Fruit fly (Drosophila melanogaster): ENCODE measurements around the gene Nmt.

Nmt gene

DNA sequence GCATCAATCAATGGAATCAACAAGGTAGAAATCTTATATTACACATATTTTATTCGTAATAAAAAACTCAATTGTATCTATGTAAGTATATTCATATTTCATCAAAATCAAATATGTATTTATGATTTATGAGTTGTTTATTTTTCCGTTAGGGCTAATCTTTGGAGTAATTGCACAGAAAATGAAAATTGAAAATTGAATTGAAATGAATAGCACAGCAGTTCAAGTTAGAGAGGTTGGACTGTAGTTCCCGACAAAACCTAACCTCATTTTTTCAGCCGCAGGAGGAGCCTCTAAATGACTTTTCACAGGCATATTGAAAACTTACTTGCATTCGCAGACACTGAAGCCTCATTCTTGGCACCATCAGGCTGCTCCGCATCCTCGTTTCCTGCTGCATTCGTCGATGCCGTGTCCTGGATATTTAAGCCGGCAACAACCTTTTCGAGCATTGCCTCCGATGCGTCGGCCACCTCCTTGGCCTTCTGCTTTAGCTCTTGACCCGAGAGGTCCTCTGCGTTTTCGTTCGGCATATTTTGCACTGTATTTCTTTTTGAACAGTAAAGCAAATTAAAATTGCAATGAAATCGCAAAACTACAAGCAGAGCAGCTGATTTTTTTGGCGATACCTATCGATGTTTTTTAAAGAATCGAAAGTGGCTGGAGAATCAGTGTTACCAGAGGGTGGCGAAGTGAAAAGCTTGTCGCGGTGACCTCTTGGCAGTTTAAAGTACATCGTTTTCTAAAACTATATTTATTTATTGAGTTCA, at the start of gene Nmt:
TSS of gene Nmt (minus strand) at position 635 of the 770 bp plus-strand sequence.
- TF ChIP-seq Myc (optimal IDR thresholded peaks at IDR 0.05) (no peak), insv (optimal IDR thresholded peaks at IDR 0.05) (no peak), psq (optimal IDR thresholded peaks at IDR 0.05) (no peak), ttk (optimal IDR thresholded peaks at IDR 0.05) (no peak), h (optimal IDR thresholded peaks at IDR 0.05) (no peak), Sin3A (optimal IDR thresholded peaks at IDR 0.05) (no peak)

DNA sequence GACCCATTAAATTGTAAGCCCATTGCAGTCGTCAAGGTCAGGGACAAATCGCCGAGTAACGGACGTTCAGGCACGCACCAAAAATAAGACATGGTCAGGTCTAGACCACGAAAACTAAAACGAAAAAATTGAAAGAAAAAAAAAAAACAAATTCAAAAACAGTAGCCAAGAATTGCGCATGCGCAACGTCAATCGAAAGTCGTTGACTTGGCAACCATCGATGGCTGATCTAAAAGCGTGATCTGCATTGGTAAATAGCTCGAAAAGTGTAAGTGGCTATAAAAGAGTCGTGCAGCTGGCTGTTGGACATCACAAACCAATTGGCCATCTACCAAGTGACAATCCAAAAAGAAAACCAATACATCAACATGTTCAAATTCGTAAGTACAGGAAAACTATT, 43.6 kb upstream of the Nmt start, which contains the start of gene CG13678:
TSS of gene CG13678 (plus strand) at position 307 of the 400 bp plus-strand sequence.
- TF ChIP-seq Sin3A (optimal IDR thresholded peaks at IDR 0.05): no peak
- TF ChIP-seq h (optimal IDR thresholded peaks at IDR 0.05): no peak
- no peak for TF ChIP-seq ttk (optimal IDR thresholded peaks at IDR 0.05)
- no peak for TF ChIP-seq psq (optimal IDR thresholded peaks at IDR 0.05)
- TF ChIP-seq Myc (optimal IDR thresholded peaks at IDR 0.05): no peak
- no peak for TF ChIP-seq insv (optimal IDR thresholded peaks at IDR 0.05)

DNA sequence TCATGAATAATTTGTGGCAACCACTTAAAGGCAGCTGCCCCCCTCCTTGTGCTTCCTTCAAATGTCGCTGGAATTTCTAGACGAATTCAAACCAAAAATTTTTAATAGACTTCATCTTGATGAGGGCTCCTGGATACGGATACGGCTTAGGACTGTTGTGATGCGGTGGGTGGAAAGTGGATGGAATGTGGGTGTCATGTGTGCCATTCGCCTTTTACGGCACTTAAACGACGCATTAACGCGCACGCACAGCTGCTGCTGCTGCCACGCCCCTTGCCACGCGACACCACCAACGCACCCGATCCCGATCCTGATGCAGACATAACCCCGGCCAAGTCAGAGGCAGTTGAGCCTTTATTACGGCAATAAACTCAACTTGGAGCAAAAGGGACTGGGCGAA, 41.5 kb upstream of the Nmt start:
- TF ChIP-seq Myc (optimal IDR thresholded peaks at IDR 0.05): no peak
- TF ChIP-seq ttk (optimal IDR thresholded peaks at IDR 0.05): no peak
- TF ChIP-seq Sin3A (optimal IDR thresholded peaks at IDR 0.05): no peak
- TF ChIP-seq psq (optimal IDR thresholded peaks at IDR 0.05): no peak
- no peak for TF ChIP-seq insv (optimal IDR thresholded peaks at IDR 0.05)
- no peak for TF ChIP-seq h (optimal IDR thresholded peaks at IDR 0.05)

DNA sequence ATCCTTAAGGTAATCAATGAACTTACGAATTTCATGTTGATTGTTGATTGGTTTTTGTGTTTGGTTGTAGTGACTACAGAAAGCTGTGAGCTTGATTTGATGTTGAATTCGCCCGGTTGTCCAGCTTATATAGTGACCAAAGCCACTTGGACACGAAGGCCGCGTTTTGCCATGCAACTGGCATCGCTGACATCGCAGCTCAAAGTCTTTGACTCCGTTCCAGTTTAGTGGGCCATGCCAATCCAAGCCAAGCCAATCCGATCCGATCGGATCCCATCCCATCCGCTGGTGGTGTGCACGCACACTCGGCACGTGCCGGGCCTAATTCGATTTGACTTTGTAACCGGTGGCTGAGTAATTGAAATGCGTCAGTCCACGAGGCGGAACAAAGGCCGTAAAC, 40.7 kb upstream of the Nmt start, which contains the start of gene CG13674:
TSS of gene CG13674 (minus strand) at position 101 of the 400 bp plus-strand sequence.
- TF ChIP-seq Sin3A (optimal IDR thresholded peaks at IDR 0.05) (no peak), h (optimal IDR thresholded peaks at IDR 0.05) (no peak), insv (optimal IDR thresholded peaks at IDR 0.05) (no peak), Myc (optimal IDR thresholded peaks at IDR 0.05) (no peak), psq (optimal IDR thresholded peaks at IDR 0.05) (no peak), ttk (optimal IDR thresholded peaks at IDR 0.05) (no peak)

DNA sequence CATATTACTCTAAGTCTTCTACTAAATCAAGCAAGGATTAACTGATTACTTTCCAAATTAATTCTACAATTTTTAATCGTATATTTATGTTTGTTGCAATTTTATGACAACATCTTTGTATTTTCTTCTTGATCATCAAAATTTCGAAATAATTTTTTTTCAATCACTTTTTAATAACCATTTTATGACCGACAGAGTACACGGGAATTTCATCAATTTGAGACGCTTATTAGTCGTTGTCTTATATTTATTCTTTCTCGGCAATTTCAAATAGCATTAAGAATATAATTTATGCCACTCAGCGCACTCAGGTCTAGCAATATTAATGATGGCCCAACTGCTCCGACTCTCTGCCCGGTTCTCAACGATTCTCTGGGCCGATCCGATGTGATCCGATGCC, 36.8 kb upstream of the Nmt start, which contains the start of gene CG8012:
TSS of gene CG8012 (plus strand) at position 301 of the 400 bp plus-strand sequence.
- no peak for TF ChIP-seq ttk (optimal IDR thresholded peaks at IDR 0.05)
- TF ChIP-seq Myc (optimal IDR thresholded peaks at IDR 0.05): no peak
- no peak for TF ChIP-seq insv (optimal IDR thresholded peaks at IDR 0.05)
- no peak for TF ChIP-seq Sin3A (optimal IDR thresholded peaks at IDR 0.05)
- no peak for TF ChIP-seq psq (optimal IDR thresholded peaks at IDR 0.05)
- TF ChIP-seq h (optimal IDR thresholded peaks at IDR 0.05): no peak

DNA sequence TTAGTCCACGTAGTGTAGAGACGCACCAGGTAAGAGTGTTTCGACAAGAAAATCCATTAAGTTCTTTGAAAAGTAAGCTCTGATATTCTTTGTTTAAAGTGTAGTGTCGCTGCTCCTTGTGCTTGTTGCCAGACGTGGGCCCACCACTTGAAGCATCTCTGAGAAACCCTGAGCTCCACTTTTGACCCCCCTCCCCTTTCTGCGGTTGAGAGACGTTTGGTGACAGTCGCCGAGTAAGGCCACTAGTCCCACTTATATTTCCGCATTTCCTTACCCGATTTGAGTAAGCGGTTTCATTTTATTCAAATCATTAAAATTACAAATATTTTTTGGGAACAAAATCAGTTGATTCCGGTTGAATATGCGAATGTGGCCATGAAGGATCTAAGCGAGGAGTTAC, 33.4 kb upstream of the Nmt start, which contains the start of gene CG8006:
TSS of gene CG8006 (plus strand) at position 301 of the 400 bp plus-strand sequence.
- no peak for TF ChIP-seq insv (optimal IDR thresholded peaks at IDR 0.05)
- no peak for TF ChIP-seq Myc (optimal IDR thresholded peaks at IDR 0.05)
- no peak for TF ChIP-seq h (optimal IDR thresholded peaks at IDR 0.05)
- no peak for TF ChIP-seq Sin3A (optimal IDR thresholded peaks at IDR 0.05)
- no peak for TF ChIP-seq ttk (optimal IDR thresholded peaks at IDR 0.05)
- no peak for TF ChIP-seq psq (optimal IDR thresholded peaks at IDR 0.05)

DNA sequence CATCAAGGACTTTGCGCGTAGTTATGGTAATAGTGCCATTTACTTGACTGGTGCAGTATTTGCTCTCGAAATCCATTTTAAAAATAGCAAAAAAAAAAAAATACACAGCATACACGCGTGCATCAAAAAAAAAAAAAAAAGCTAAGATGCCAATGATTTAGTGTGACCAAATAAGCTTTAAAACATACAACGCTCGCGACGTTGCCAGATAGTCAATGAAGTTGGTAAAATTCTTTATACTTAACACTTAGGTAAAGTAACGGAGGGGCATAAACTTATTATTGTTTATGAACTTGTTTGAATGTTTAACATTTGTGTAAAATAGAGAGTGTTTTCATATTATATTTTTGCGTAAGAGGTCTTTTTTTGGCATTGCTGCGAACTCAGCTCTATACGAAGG, 32.4 kb upstream of the Nmt start, which contains the start of gene tut:
TSS of gene tut (minus strand) at position 148 of the 400 bp plus-strand sequence.
- TF ChIP-seq h (optimal IDR thresholded peaks at IDR 0.05) (no peak), ttk (optimal IDR thresholded peaks at IDR 0.05) (no peak), Sin3A (optimal IDR thresholded peaks at IDR 0.05) (no peak), insv (optimal IDR thresholded peaks at IDR 0.05) (no peak), psq (optimal IDR thresholded peaks at IDR 0.05) (no peak), Myc (optimal IDR thresholded peaks at IDR 0.05) (no peak)

DNA sequence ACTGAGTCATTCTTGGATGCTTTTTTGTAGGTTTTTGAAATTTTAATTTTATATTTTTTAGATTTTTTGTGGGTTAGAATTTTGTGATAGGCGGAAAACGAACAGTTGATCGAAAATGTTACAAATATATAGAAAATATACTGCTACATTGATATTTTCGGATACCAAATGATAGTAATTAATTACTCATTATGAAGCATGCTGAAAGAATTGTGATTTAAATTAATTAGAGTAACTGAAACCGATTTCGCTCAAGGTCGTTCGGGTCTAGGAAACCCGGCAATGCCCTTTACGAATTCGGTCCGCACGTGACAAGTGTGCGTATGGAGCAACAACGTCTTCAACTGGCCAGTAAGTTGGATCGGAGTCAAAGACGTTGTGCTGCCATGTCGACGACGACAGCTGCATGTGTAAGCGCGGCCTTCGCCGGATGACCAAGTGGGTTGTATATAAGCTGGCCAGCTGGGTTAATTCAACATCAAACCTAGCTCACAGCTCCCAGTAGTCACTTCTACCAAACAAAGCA, 24.2 kb upstream of the Nmt start, which contains the start of the genes CG7366 and CG13679:
TSS of gene CG7366 (minus strand) at position 101 of the 526 bp plus-strand sequence.
TSS of gene CG13679 (plus strand) at position 476 of the 526 bp plus-strand sequence.
- TF ChIP-seq ttk (optimal IDR thresholded peaks at IDR 0.05) (no peak), h (optimal IDR thresholded peaks at IDR 0.05) (no peak)

DNA sequence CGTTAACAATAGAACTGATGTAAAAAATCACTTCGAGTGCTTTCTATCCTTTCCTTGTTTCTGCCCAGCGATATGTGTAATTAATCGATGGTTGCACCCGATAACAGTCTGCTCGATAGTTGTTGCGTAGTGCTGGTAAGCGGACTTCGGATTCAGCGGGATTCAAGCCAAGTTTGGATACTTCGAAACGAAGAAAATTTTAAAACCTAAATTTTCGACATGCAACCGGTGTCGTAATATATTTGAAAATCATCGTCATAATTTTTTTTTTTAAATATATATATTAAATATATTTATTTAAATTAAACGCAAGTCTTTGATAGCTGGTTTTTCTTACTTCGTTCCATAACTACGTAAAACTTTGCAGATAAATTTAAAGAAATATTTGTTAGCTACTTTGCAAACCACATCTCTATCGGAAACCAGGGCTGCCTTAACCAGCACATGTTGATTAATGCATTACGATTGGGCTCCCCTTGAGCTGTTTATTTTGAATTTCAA, 19.6 kb upstream of the Nmt start, which contains the start of the genes UbcE2M and Dhps:
TSS of gene UbcE2M (minus strand) at position 209 of the 501 bp plus-strand sequence.
TSS of gene Dhps (plus strand) at position 429 of the 501 bp plus-strand sequence.
- TF ChIP-seq psq (optimal IDR thresholded peaks at IDR 0.05) (no peak), Sin3A (optimal IDR thresholded peaks at IDR 0.05) (no peak), h (optimal IDR thresholded peaks at IDR 0.05) (no peak), ttk (optimal IDR thresholded peaks at IDR 0.05) (no peak), insv (optimal IDR thresholded peaks at IDR 0.05) (no peak), Myc (optimal IDR thresholded peaks at IDR 0.05) (no peak)

DNA sequence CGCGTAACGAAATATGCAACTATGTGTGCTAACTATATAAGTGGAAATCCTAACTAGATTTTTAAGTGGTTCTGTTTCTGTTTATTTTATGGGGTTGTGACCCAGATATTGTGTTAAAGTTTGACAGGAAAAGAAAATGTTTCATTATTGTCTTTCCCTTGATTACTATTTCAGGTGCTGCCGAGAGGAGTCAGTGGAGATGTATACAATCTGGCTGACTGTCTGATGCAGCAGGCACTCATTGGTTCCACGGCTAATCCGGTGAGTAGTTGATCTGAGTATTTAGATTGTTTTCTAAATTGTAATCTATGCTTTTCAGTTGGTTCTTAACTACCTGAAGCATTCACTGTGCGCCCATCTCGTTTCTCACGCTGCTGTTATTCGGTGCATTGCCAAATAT, 14.8 kb upstream of the Nmt start, which contains the start of gene CG7387:
TSS of gene CG7387 (minus strand) at position 101 of the 400 bp plus-strand sequence.
- no peak for TF ChIP-seq insv (optimal IDR thresholded peaks at IDR 0.05)
- no peak for TF ChIP-seq h (optimal IDR thresholded peaks at IDR 0.05)
- no peak for TF ChIP-seq Myc (optimal IDR thresholded peaks at IDR 0.05)
- TF ChIP-seq Sin3A (optimal IDR thresholded peaks at IDR 0.05): no peak
- TF ChIP-seq psq (optimal IDR thresholded peaks at IDR 0.05): no peak
- no peak for TF ChIP-seq ttk (optimal IDR thresholded peaks at IDR 0.05)

DNA sequence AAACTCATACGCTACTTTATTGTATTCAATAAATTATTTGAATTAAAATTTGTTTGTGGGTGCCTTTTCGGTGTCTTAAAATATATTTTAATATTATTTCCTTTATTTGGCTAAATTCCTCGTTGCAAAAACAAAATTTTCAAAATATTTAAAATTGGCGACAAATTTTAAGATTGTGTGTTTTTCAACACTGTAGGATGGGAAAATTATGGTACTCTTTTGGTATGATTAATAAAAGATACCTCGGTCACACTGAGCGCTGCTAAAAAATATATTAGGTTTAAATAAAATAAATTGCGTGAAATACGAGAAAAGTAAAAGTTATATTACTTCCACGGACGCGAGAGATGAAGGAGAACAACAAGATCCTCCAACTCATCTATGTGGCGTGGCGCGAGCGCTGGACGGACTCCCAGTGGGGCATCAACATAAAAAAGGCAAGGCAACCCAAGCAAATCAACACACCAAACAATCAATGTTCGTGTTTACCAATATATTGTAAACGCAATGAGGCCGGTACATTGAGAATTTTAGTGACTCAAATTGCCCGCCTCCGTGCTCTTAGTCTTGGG, 12.9 kb upstream of the Nmt start, which contains the start of gene MED24:
TSS of gene MED24 (plus strand) at position 229 of the 572 bp plus-strand sequence.
- TF ChIP-seq psq (optimal IDR thresholded peaks at IDR 0.05) (no peak), h (optimal IDR thresholded peaks at IDR 0.05) (no peak), Sin3A (optimal IDR thresholded peaks at IDR 0.05) (no peak), ttk (optimal IDR thresholded peaks at IDR 0.05) (no peak), Myc (optimal IDR thresholded peaks at IDR 0.05) (no peak)

All from Kc167 (cell line).